Worm (Caenorhabditis elegans): ENCODE data around the gene unc-96.

Gene unc-96

ce11 chrX:617730-618129, 3.4 kb downstream of the unc-96 start:
- no peak for TF ChIP-seq K09A11.1 (tag; optimal IDR thresholded peaks at IDR 0.05; ENCODE audit: insufficient read depth)

ce11 chrX:612783-613182, 8.3 kb downstream of the unc-96 start:
- TF ChIP-seq nhr-232 (tag; optimal IDR thresholded peaks at IDR 0.05): no peak
- TF ChIP-seq nhr-11 (tag; optimal IDR thresholded peaks at IDR 0.05): no peak
- TF ChIP-seq pqm-1 (tag; optimal IDR thresholded peaks at IDR 0.05): no peak
- no peak for TF ChIP-seq Y22D7AL.16 (tag; optimal IDR thresholded peaks at IDR 0.05)
- TF ChIP-seq ceh-34 (tag; optimal IDR thresholded peaks at IDR 0.05): no peak
- no peak for TF ChIP-seq zip-5 (tag; optimal IDR thresholded peaks at IDR 0.05)

- TF ChIP-seq gmeb-2 (tag; optimal IDR thresholded peaks at IDR 0.05) (no peak), ceh-14 (tag; optimal IDR thresholded peaks at IDR 0.05) (no peak), odd-2 (tag; optimal IDR thresholded peaks at IDR 0.05) (no peak)
Observed at ce11 chrX:609553-609952, 11.5 kb downstream of the unc-96 start.

ce11 chrX:608392-608791, 12.7 kb downstream of the unc-96 start, which contains the start of gene F13C5.5:
F13C5.5 (minus strand) TSS chrX:608492.
- TF ChIP-seq ama-1 (optimal IDR thresholded peaks at IDR 0.05): no peak
- TF ChIP-seq Y22D7AL.16 (tag; optimal IDR thresholded peaks at IDR 0.05): no peak
- no peak for TF ChIP-seq unc-3 (GFP tag; conservative IDR thresholded peaks at IDR 0.05)
- no peak for TF ChIP-seq unc-3 (tag; optimal IDR thresholded peaks at IDR 0.05)
- no peak for TF ChIP-seq hlh-13 (GFP tag; optimal IDR thresholded peaks at IDR 0.05)
- TF ChIP-seq ceh-30 (tag; optimal IDR thresholded peaks at IDR 0.05): no peak
- no peak for TF ChIP-seq odd-2 (tag; optimal IDR thresholded peaks at IDR 0.05)
- no peak for TF ChIP-seq ceh-31 (tag; optimal IDR thresholded peaks at IDR 0.05)

ce11 chrX:601860-602259, 19.2 kb downstream of the unc-96 start, which contains the start of gene F13C5.1:
F13C5.1 (plus strand) TSS chrX:602160.
- TF ChIP-seq hlh-30 (tag; optimal IDR thresholded peaks at IDR 0.05; ENCODE audit: insufficient read depth): no peak
- no peak for TF ChIP-seq ceh-18 (tag; optimal IDR thresholded peaks at IDR 0.05)
- no peak for TF ChIP-seq lim-6 (tag; optimal IDR thresholded peaks at IDR 0.05)
- TF ChIP-seq gmeb-2 (tag; optimal IDR thresholded peaks at IDR 0.05): no peak
- TF ChIP-seq elt-4 (tag; optimal IDR thresholded peaks at IDR 0.05): no peak
- TF ChIP-seq odd-2 (tag; optimal IDR thresholded peaks at IDR 0.05): no peak
- TF ChIP-seq sox-2 (GFP tag; IDR thresholded peaks at IDR 0.05): no peak
- no peak for TF ChIP-seq ama-1 (optimal IDR thresholded peaks at IDR 0.05)
- no peak for TF ChIP-seq nfya-1 (tag; optimal IDR thresholded peaks at IDR 0.05)
- TF ChIP-seq tbx-7 (tag; optimal IDR thresholded peaks at IDR 0.05): no peak
- no peak for TF ChIP-seq sox-4 (tag; optimal IDR thresholded peaks at IDR 0.05)
- TF ChIP-seq dve-1 (tag; optimal IDR thresholded peaks at IDR 0.05): no peak
- TF ChIP-seq ceh-30 (tag; optimal IDR thresholded peaks at IDR 0.05): no peak
- no peak for TF ChIP-seq ceh-14 (tag; optimal IDR thresholded peaks at IDR 0.05)
- TF ChIP-seq Y22D7AL.16 (tag; optimal IDR thresholded peaks at IDR 0.05): no peak
- TF ChIP-seq unc-86 (tag; optimal IDR thresholded peaks at IDR 0.05): no peak

- no peak for TF ChIP-seq eyg-1 (tag; optimal IDR thresholded peaks at IDR 0.05)
- no peak for TF ChIP-seq sox-4 (tag; optimal IDR thresholded peaks at IDR 0.05)
- peak; percentile 81 for TF ChIP-seq hlh-30 (tag; optimal IDR thresholded peaks at IDR 0.05; ENCODE audit: insufficient read depth)
- TF ChIP-seq ceh-2 (tag; optimal IDR thresholded peaks at IDR 0.05): peak; percentile 23
- peak; percentile 78 for TF ChIP-seq ceh-31 (tag; optimal IDR thresholded peaks at IDR 0.05)
- TF ChIP-seq ceh-34 (tag; optimal IDR thresholded peaks at IDR 0.05): peak; percentile 46
- TF ChIP-seq pat-9 (tag; optimal IDR thresholded peaks at IDR 0.05): peak; percentile 26
- peak; percentile 7 for TF ChIP-seq fkh-10 (GFP tag; optimal IDR thresholded peaks at IDR 0.05)
- peak; percentile 61 for TF ChIP-seq ceh-19 (GFP tag; optimal IDR thresholded peaks at IDR 0.05)
- peak; percentile 80 for TF ChIP-seq ceh-14 (tag; optimal IDR thresholded peaks at IDR 0.05)
- TF ChIP-seq sdc-2 (tag; optimal IDR thresholded peaks at IDR 0.05): peak; percentile 75
- TF ChIP-seq fkh-6 (tag; optimal IDR thresholded peaks at IDR 0.05): peak; percentile 1
- peak; percentile 25 for TF ChIP-seq ceh-18 (tag; optimal IDR thresholded peaks at IDR 0.05)
- TF ChIP-seq tbx-2 (tag; optimal IDR thresholded peaks at IDR 0.05): peak; percentile 68
- TF ChIP-seq lim-6 (tag; optimal IDR thresholded peaks at IDR 0.05): peak; percentile 53
- TF ChIP-seq ztf-16 (tag; optimal IDR thresholded peaks at IDR 0.05): no peak
- TF ChIP-seq nfya-1 (tag; optimal IDR thresholded peaks at IDR 0.05): peak; percentile 37
- TF ChIP-seq unc-42 (tag; optimal IDR thresholded peaks at IDR 0.05): peak; percentile 96
- TF ChIP-seq syd-9 (tag; optimal IDR thresholded peaks at IDR 0.05): peak; percentile 43
- peak; percentile 40 for TF ChIP-seq ref-2 (tag; optimal IDR thresholded peaks at IDR 0.05)
- TF ChIP-seq ets-4 (tag; optimal IDR thresholded peaks at IDR 0.05): no peak
Observed at ce11 chrX:601340-601757, 19.7 kb downstream of the unc-96 start.
